Worm (Caenorhabditis elegans): Measurements from ENCODE around the gene tag-209.

ce11 chrII:10784780-10785463, 2.2 kb upstream of the tag-209 start, which contains the start of gene cdl-1:
- TF ChIP-seq him-1 (tag; optimal IDR thresholded peaks at IDR 0.05) (no peak), dao-5 (tag; optimal IDR thresholded peaks at IDR 0.05) (no peak)
